Worm (Caenorhabditis elegans) whole organism, young adult: ENCODE results near the gene Y25C1A.8.

Source experiments
- ceh-40 ChIP-seq: fragments of 200-800 bp; sonication (Bioruptor generic); IDR thresholded peaks from 2 replicates; pipeline ENCODE4 v1.3.6; 2022; ENCODE audit warnings: missing genetic modification characterization, missing compliant biosample characterization
- nfya-1 ChIP-seq: sonication (generic microtip); optimal IDR thresholded peaks from 2 replicates; lab custom pipeline; 2017; ENCODE audit warnings: antibody characterized with exemption, missing compliant biosample characterization, missing genetic modification characterization, borderline replicate concordance; ENCODE audit not compliant: insufficient read depth

- no peak for TF ChIP-seq ceh-40 (GFP tag; lab: Robert Waterston, UW)
- TF ChIP-seq nfya-1 (tag; lab: Kevin White, UChicago): no peak
Measured at ce11 chrII:3111147-3111546, 34.4 kb upstream of the Y25C1A.8 start, which contains the start of gene Y25C1A.13.
